Worm (Caenorhabditis elegans): ENCODE data around the gene dlc-2.

The dlc-2 gene

DNA sequence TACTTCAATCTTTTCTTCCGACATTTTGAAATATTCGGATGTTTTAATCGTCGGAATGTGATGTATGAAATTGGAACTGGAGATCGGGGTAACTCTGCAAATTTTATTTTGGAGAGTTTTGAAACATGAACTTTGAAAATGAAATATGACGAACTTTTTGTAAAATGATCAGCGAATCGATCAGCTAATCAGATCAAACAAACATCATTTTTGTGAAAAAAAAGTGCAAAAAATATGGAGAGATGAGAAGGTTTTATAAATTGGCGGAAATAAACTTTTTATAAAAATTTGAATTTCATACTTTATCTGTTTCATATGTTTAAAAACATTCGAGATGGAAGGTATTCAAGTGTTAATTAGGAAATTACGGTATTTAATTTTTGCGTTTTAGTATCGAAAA lies at the start of gene dlc-2:
dlc-2 (minus strand) TSS at position 101 of the 400 bp plus-strand sequence.
- TF ChIP-seq K09A11.1 (tag; optimal IDR thresholded peaks at IDR 0.05; ENCODE audit: insufficient read depth) = no peak
- TF ChIP-seq pha-2 (tag; optimal IDR thresholded peaks at IDR 0.05) = no peak

DNA sequence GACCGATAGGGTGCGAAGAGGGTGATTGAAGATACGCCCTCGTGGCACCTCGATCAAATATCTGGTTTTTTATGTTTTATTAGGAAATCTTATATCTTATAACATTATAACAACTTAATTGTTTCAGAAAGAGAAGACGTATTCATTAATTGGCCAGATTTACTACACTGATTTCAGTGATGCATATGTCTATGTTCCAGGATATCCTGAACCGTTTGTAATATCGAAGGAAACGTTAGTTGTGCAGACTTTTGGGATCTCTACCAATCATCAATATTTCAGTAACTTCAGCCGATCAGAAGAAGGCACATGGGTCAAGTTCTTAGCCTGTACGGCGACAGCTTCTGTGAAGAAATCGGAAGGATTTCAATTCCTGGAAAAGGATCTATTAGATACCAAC lies 49.0 kb upstream of the dlc-2 start:
- TF ChIP-seq hlh-15 (tag; optimal IDR thresholded peaks at IDR 0.05) (no peak), ceh-31 (tag; optimal IDR thresholded peaks at IDR 0.05) (no peak), ets-4 (tag; optimal IDR thresholded peaks at IDR 0.05) (no peak), ceh-24 (tag; optimal IDR thresholded peaks at IDR 0.05) (no peak), gmeb-2 (tag; optimal IDR thresholded peaks at IDR 0.05) (no peak), syd-9 (tag; optimal IDR thresholded peaks at IDR 0.05) (no peak), ahr-1 (tag; optimal IDR thresholded peaks at IDR 0.05) (no peak), odd-2 (tag; optimal IDR thresholded peaks at IDR 0.05) (no peak), C38D4.7 (GFP tag; optimal IDR thresholded peaks at IDR 0.05) (no peak), sox-4 (tag; optimal IDR thresholded peaks at IDR 0.05) (no peak), ceh-34 (tag; optimal IDR thresholded peaks at IDR 0.05) (no peak), K02D7.2 (tag; optimal IDR thresholded peaks at IDR 0.05) (no peak), F13H6.1 (tag; optimal IDR thresholded peaks at IDR 0.05) (no peak), unc-42 (tag; optimal IDR thresholded peaks at IDR 0.05) (no peak), hlh-30 (tag; optimal IDR thresholded peaks at IDR 0.05; ENCODE audit: insufficient read depth) (no peak), ceh-9 (tag; optimal IDR thresholded peaks at IDR 0.05) (no peak), Y22D7AL.16 (tag; optimal IDR thresholded peaks at IDR 0.05) (no peak), ceh-14 (tag; optimal IDR thresholded peaks at IDR 0.05) (no peak), npax-4 (tag; optimal IDR thresholded peaks at IDR 0.05) (no peak)

DNA sequence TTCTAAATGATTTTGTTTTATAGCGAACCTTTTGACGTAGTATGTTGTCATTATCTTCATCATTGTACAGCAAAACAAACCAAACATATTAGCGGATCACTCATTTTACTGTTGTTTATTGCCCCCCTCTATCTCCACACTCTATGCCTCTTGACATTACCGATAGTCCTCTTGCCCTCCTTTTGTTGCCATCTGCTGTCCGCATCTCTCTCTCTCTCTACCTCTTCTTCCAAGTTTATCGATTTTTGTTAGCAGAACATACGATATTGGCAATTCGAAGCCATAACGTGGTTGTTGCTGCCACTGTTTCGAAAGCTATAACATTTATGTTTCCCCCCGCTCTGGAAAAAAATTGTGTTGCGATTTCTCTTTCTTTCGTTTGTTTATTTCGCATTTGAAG lies 46.5 kb upstream of the dlc-2 start:
- peak; percentile 21 for TF ChIP-seq ref-2 (tag; optimal IDR thresholded peaks at IDR 0.05)
- peak; percentile 11 for TF ChIP-seq tbx-2 (tag; optimal IDR thresholded peaks at IDR 0.05)
- TF ChIP-seq unc-55 (GFP tag; optimal IDR thresholded peaks at IDR 0.05) = no peak
- peak; percentile 75 for TF ChIP-seq ceh-48 (tag; optimal IDR thresholded peaks at IDR 0.05)

DNA sequence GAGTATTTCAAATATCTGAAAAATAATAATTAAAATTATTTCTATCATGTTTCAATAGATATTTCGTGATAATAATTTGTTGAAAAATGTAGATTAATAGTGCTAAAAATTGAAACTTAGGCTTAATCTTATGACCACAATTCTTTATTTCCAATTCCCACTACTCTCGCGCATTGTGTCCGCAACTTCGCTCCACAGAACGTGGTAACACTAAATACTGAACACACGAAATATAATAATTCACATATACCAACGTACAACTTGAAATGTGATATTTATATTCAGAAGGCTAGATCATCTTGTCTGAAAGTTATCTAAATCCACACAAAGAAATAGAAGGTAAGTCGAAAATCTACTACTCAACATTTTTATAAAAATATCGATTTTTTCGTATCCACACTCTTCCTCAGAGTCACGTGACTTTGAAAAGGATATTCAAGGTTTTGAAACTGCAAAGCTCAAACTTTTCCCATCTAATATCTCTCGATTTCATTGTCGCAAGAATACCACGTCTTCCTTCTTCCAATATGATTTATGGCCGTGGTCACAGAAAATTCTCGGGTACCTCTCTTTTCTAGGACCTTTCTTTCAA lies 45.4 kb upstream of the dlc-2 start, which contains the start of gene eri-12:
eri-12 (plus strand) TSS at position 197 of the 592 bp plus-strand sequence.
- no peak for TF ChIP-seq C38D4.7 (GFP tag; optimal IDR thresholded peaks at IDR 0.05)
- no peak for TF ChIP-seq K02D7.2 (tag; optimal IDR thresholded peaks at IDR 0.05)
- no peak for TF ChIP-seq sox-4 (tag; optimal IDR thresholded peaks at IDR 0.05)
- TF ChIP-seq dmd-4 (tag; optimal IDR thresholded peaks at IDR 0.05; ENCODE audit: borderline replicate concordance) = no peak
- TF ChIP-seq ceh-2 (tag; optimal IDR thresholded peaks at IDR 0.05) = no peak
- TF ChIP-seq ceh-48 (tag; optimal IDR thresholded peaks at IDR 0.05) = peak; percentile 43
- no peak for TF ChIP-seq npax-4 (tag; optimal IDR thresholded peaks at IDR 0.05)
- no peak for TF ChIP-seq ceh-9 (tag; optimal IDR thresholded peaks at IDR 0.05)
- peak; percentile 49 for TF ChIP-seq unc-55 (GFP tag; optimal IDR thresholded peaks at IDR 0.05)
- no peak for TF ChIP-seq odd-2 (tag; optimal IDR thresholded peaks at IDR 0.05)
- peak; percentile 74 for TF ChIP-seq hlh-30 (tag; optimal IDR thresholded peaks at IDR 0.05; ENCODE audit: insufficient read depth)
- no peak for TF ChIP-seq ceh-22 (tag; optimal IDR thresholded peaks at IDR 0.05)
- no peak for TF ChIP-seq ceh-18 (tag; optimal IDR thresholded peaks at IDR 0.05)
- no peak for TF ChIP-seq unc-42 (tag; optimal IDR thresholded peaks at IDR 0.05)
- no peak for TF ChIP-seq elt-2 (tag; optimal IDR thresholded peaks at IDR 0.05)
- TF ChIP-seq rnt-1 (tag; optimal IDR thresholded peaks at IDR 0.05) = no peak
- no peak for TF ChIP-seq unc-3 (GFP tag; conservative IDR thresholded peaks at IDR 0.05)
- no peak for TF ChIP-seq unc-3 (tag; optimal IDR thresholded peaks at IDR 0.05)

DNA sequence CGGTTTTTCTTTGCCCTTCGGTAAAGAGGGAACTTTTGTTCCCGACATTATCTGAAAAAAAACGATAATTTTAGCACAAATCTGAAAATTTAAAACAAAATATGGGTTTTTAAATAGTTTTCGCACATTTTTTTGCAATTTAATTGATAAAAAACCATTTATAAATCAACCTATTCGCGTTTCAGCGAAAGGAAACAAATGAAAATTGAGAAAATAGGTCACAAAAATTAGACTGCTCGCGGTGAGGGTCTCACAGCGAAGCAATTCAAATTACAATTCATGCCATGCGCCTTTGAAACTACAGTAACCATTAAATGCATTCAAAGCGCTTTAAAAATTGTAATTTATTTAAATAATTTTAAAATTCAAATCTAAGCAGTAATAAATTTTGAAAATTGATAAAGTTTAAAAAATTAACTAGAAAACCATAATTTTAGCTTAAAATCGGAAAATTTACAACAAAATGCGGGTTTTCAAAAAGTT lies 42.9 kb upstream of the dlc-2 start, which contains the start of gene B0001.7:
B0001.7 (minus strand) TSS at position 51 of the 483 bp plus-strand sequence.
- TF ChIP-seq gmeb-2 (tag; optimal IDR thresholded peaks at IDR 0.05) (no peak), pat-9 (tag; optimal IDR thresholded peaks at IDR 0.05) (no peak), eyg-1 (tag; optimal IDR thresholded peaks at IDR 0.05) (no peak), madf-2 (tag; optimal IDR thresholded peaks at IDR 0.05) (no peak), hlh-30 (tag; optimal IDR thresholded peaks at IDR 0.05; ENCODE audit: insufficient read depth) (no peak), fkh-6 (tag; optimal IDR thresholded peaks at IDR 0.05) (no peak), ama-1 (optimal IDR thresholded peaks at IDR 0.05) (no peak), T23F11.4 (GFP tag; optimal IDR thresholded peaks at IDR 0.05) (no peak), elt-4 (tag; optimal IDR thresholded peaks at IDR 0.05) (no peak), ref-2 (tag; optimal IDR thresholded peaks at IDR 0.05) (no peak), unc-3 (GFP tag; conservative IDR thresholded peaks at IDR 0.05) (no peak), unc-3 (tag; optimal IDR thresholded peaks at IDR 0.05) (no peak), dve-1 (tag; optimal IDR thresholded peaks at IDR 0.05) (no peak), syd-9 (tag; optimal IDR thresholded peaks at IDR 0.05) (no peak), K09A11.1 (tag; optimal IDR thresholded peaks at IDR 0.05; ENCODE audit: insufficient read depth) (no peak), ztf-16 (tag; optimal IDR thresholded peaks at IDR 0.05) (no peak), F13H6.1 (tag; optimal IDR thresholded peaks at IDR 0.05) (no peak), ceh-34 (tag; optimal IDR thresholded peaks at IDR 0.05) (no peak), ttx-3 (tag; optimal IDR thresholded peaks at IDR 0.05) (no peak), pha-2 (tag; optimal IDR thresholded peaks at IDR 0.05) (no peak), dmd-4 (tag; optimal IDR thresholded peaks at IDR 0.05; ENCODE audit: borderline replicate concordance) (no peak)
